Worm (Caenorhabditis elegans) whole organism, L4 larva: ENCODE data around the gene K11H12.10.

ENCODE experiments used
- D1046.2 ChIP-seq: fragments of 200-800 bp; sonication (Bioruptor generic); IDR thresholded peaks from 2 replicates; pipeline ENCODE4 v1.3.6; 2022; ENCODE audit warnings: missing genetic modification characterization, missing compliant biosample characterization
- F10B5.3 ChIP-seq: sonication (generic microtip); optimal IDR thresholded peaks from 2 replicates; lab custom pipeline; 2016; ENCODE audit warnings: mild to moderate bottlenecking, missing genetic modification characterization, missing compliant biosample characterization
- F26F4.8 ChIP-seq: fragments of 200-800 bp; sonication (Bioruptor generic); conservative IDR thresholded peaks from 2 replicates; pipeline ENCODE4 v1.3.6; 2022; ENCODE audit warnings: missing genetic modification characterization, missing compliant biosample characterization
- F44E2.7 ChIP-seq: fragments of 200-800 bp; sonication (Bioruptor generic); IDR thresholded peaks from 2 replicates; pipeline ENCODE4 v2.1.2; 2022; ENCODE audit warnings: missing genetic modification characterization, missing compliant biosample characterization
- F49E8.2 ChIP-seq: sonication (generic microtip); optimal IDR thresholded peaks from 2 replicates; lab custom pipeline; 2016; ENCODE audit warnings: missing compliant biosample characterization, mild to moderate bottlenecking, missing genetic modification characterization, borderline replicate concordance
- T20F7.1 ChIP-seq: fragments of 200-800 bp; sonication (Bioruptor generic); optimal IDR thresholded peaks from 2 replicates; lab custom pipeline; 2018; ENCODE audit warnings: mild to moderate bottlenecking, missing genetic modification characterization, missing compliant biosample characterization
- Y105C5A.15 ChIP-seq: fragments of 200-800 bp; sonication (Bioruptor generic); IDR thresholded peaks from 2 replicates; pipeline ENCODE4 v1.3.6; 2022; ENCODE audit warnings: missing genetic modification characterization, missing compliant biosample characterization
- Y5F2A.4 ChIP-seq: fragments of 200-800 bp; sonication (Bioruptor generic); optimal IDR thresholded peaks from 2 replicates; lab custom pipeline; 2018; ENCODE audit warnings: mild to moderate bottlenecking, missing genetic modification characterization, missing compliant biosample characterization
- ZK546.5 ChIP-seq, 2 experiments: sonication (generic microtip); optimal IDR thresholded peaks; 2 replicates each; lab custom pipeline; 2017; ENCODE audit warnings: missing biosample characterization in 2 of 2, missing genetic modification characterization in 2 of 2
- aha-1 ChIP-seq: fragments of 150-350 bp; peaks from one replicate; lab custom pipeline; 2014; ENCODE audit warnings: missing biosample characterization, missing genetic modification characterization
- arid-1 ChIP-seq: fragments of 200-800 bp; sonication (Bioruptor generic); conservative IDR thresholded peaks from 2 replicates; pipeline ENCODE4 v1.3.6; 2022; ENCODE audit warnings: missing genetic modification reagents, missing genetic modification characterization, missing compliant biosample characterization
- ceh-20 ChIP-seq: fragments of 200-800 bp; sonication (Bioruptor generic); IDR thresholded peaks from 2 replicates; pipeline ENCODE4 v1.3.6; 2022; ENCODE audit warnings: missing genetic modification reagents, missing genetic modification characterization, missing compliant biosample characterization
- ceh-28 ChIP-seq: fragments of 150-350 bp; optimal IDR thresholded peaks from 2 replicates; lab custom pipeline; 2014; ENCODE audit warnings: missing biosample characterization, missing genetic modification reagents, missing genetic modification characterization
- ceh-44 ChIP-seq: fragments of 200-800 bp; sonication (Bioruptor generic); IDR thresholded peaks from 2 replicates; pipeline ENCODE4 v1.3.6; 2022; ENCODE audit warnings: missing genetic modification reagents, missing genetic modification characterization, missing compliant biosample characterization
- ceh-62 ChIP-seq: sonication (generic microtip); optimal IDR thresholded peaks from 2 replicates; lab custom pipeline; 2017; ENCODE audit warnings: missing biosample characterization, missing genetic modification characterization
- daf-12 ChIP-seq: fragments of 150-350 bp; optimal IDR thresholded peaks from 2 replicates; lab custom pipeline; 2014; ENCODE audit warnings: missing biosample characterization, missing genetic modification reagents, missing genetic modification characterization
- dmd-6 ChIP-seq: fragments of 200-800 bp; sonication (Bioruptor generic); IDR thresholded peaks from 2 replicates; pipeline ENCODE4 v1.3.6; 2022; ENCODE audit warnings: missing genetic modification reagents, missing genetic modification characterization, missing compliant biosample characterization
- dmd-9 ChIP-seq: fragments of 200-800 bp; sonication (Bioruptor generic); IDR thresholded peaks from 2 replicates; pipeline ENCODE4 v1.3.6; 2022; ENCODE audit warnings: missing genetic modification reagents, missing genetic modification characterization, missing compliant biosample characterization
- dpl-1 ChIP-seq: fragments of 150-350 bp; optimal IDR thresholded peaks from 2 replicates; lab custom pipeline; 2014; ENCODE audit warnings: missing biosample characterization, missing genetic modification reagents, missing genetic modification characterization
- egl-43 ChIP-seq: fragments of 200-800 bp; sonication (Bioruptor generic); IDR thresholded peaks from 2 replicates; pipeline ENCODE4 v1.3.6; 2022; ENCODE audit warnings: missing genetic modification reagents, missing genetic modification characterization, missing compliant biosample characterization
- fos-1 ChIP-seq: fragments of 150-350 bp; optimal IDR thresholded peaks from 2 replicates; lab custom pipeline; 2014; ENCODE audit warnings: missing biosample characterization, missing genetic modification characterization
- gei-8 ChIP-seq: fragments of 200-800 bp; sonication (Bioruptor generic); optimal IDR thresholded peaks from 2 replicates; lab custom pipeline; 2018; ENCODE audit warnings: mild to moderate bottlenecking, missing genetic modification characterization, missing compliant biosample characterization
- hif-1 ChIP-seq, 2 experiments: sonication (generic microtip); optimal IDR thresholded peaks; 2 replicates each; lab custom pipeline; 2016 to 2017; ENCODE audit warnings: missing compliant biosample characterization in 2 of 2, missing genetic modification characterization in 2 of 2, missing genetic modification reagents in 2 of 2, missing genotype in 2 of 2, mild to moderate bottlenecking in 1 of 2
- hmg-1.1 ChIP-seq: fragments of 200-800 bp; sonication (Bioruptor generic); IDR thresholded peaks from 2 replicates; pipeline ENCODE4 v1.3.6; 2022; ENCODE audit warnings: missing genetic modification reagents, missing genetic modification characterization, missing compliant biosample characterization
- jun-1 ChIP-seq: fragments of 150-350 bp; optimal IDR thresholded peaks from 2 replicates; lab custom pipeline; 2014; ENCODE audit warnings: missing biosample characterization, missing genetic modification reagents, missing genetic modification characterization
- lin-1 ChIP-seq: fragments of 200-800 bp; sonication (Bioruptor generic); IDR thresholded peaks from 2 replicates; pipeline ENCODE4 v1.3.6; 2022; ENCODE audit warnings: missing genetic modification reagents, missing genetic modification characterization, missing compliant biosample characterization
- lin-15B ChIP-seq: fragments of 150-350 bp; sonication (generic microtip); optimal IDR thresholded peaks from 3 replicates; lab custom pipeline; 2014; ENCODE audit warnings: missing biosample characterization, missing genetic modification characterization
- lin-29 ChIP-seq: fragments of 200-800 bp; sonication (Bioruptor generic); IDR thresholded peaks from 2 replicates; pipeline ENCODE4 v1.3.6; 2022; ENCODE audit warnings: missing genetic modification reagents, missing genetic modification characterization, missing compliant biosample characterization
- lin-38 ChIP-seq: fragments of 200-800 bp; sonication (Bioruptor generic); IDR thresholded peaks from 2 replicates; pipeline ENCODE4 v1.3.6; 2022; ENCODE audit warnings: missing genetic modification reagents, missing genetic modification characterization, missing compliant biosample characterization
- mep-1 ChIP-seq: fragments of 150-350 bp; sonication (generic microtip); optimal IDR thresholded peaks from 3 replicates; lab custom pipeline; 2014; ENCODE audit warnings: missing biosample characterization, missing genetic modification characterization
- mes-2 ChIP-seq: sonication (generic microtip); optimal IDR thresholded peaks from 2 replicates; lab custom pipeline; 2016; ENCODE audit warnings: missing genotype, mild to moderate bottlenecking, missing genetic modification characterization, missing compliant biosample characterization; ENCODE audit not compliant: poor library complexity, severe bottlenecking
- mxl-2 ChIP-seq: fragments of 200-800 bp; sonication (Bioruptor generic); conservative IDR thresholded peaks from 2 replicates; pipeline ENCODE4 v1.3.6; 2022; ENCODE audit warnings: missing genetic modification reagents, missing genetic modification characterization, missing compliant biosample characterization
- mxl-3 ChIP-seq: fragments of 200-800 bp; sonication (Bioruptor generic); optimal IDR thresholded peaks from 2 replicates; lab custom pipeline; 2018; ENCODE audit warnings: mild to moderate bottlenecking, missing genetic modification characterization, missing compliant biosample characterization
- nhr-10 ChIP-seq: fragments of 150-350 bp; optimal IDR thresholded peaks from 2 replicates; lab custom pipeline; 2014; ENCODE audit warnings: missing biosample characterization, missing genetic modification characterization
- nhr-111 ChIP-seq: fragments of 200-800 bp; sonication (Bioruptor generic); optimal IDR thresholded peaks from 2 replicates; lab custom pipeline; 2018; ENCODE audit warnings: mild to moderate bottlenecking, missing genetic modification characterization, missing compliant biosample characterization
- nhr-48 ChIP-seq: sonication (generic microtip); optimal IDR thresholded peaks from 2 replicates; lab custom pipeline; 2016; ENCODE audit warnings: mild to moderate bottlenecking, missing genetic modification characterization, missing compliant biosample characterization
- nhr-6 ChIP-seq: fragments of 150-350 bp; optimal IDR thresholded peaks from 2 replicates; lab custom pipeline; 2014; ENCODE audit warnings: missing biosample characterization, missing genetic modification characterization
- php-3 ChIP-seq: fragments of 200-800 bp; sonication (Bioruptor generic); IDR thresholded peaks from 2 replicates; pipeline ENCODE4 v1.3.6; 2022; ENCODE audit warnings: missing genetic modification reagents, missing genetic modification characterization, missing compliant biosample characterization
- snpc-1.2 ChIP-seq: fragments of 200-800 bp; sonication (Bioruptor generic); IDR thresholded peaks from 2 replicates; pipeline ENCODE4 v1.3.6; 2022; ENCODE audit warnings: missing genetic modification reagents, missing genetic modification characterization, missing compliant biosample characterization
- snpc-4 ChIP-seq: fragments of 150-350 bp; optimal IDR thresholded peaks from 2 replicates; lab custom pipeline; 2014; ENCODE audit warnings: missing biosample characterization, missing genetic modification characterization
- spr-1 ChIP-seq: sonication (generic microtip); optimal IDR thresholded peaks from 2 replicates; lab custom pipeline; 2016; ENCODE audit warnings: mild to moderate bottlenecking, missing genetic modification characterization, missing compliant biosample characterization
- tag-97 ChIP-seq: fragments of 200-800 bp; sonication (Bioruptor generic); IDR thresholded peaks from 2 replicates; pipeline ENCODE4 v1.3.6; 2022; ENCODE audit warnings: missing genetic modification characterization, missing compliant biosample characterization
- unc-39 ChIP-seq: sonication (generic microtip); optimal IDR thresholded peaks from 2 replicates; lab custom pipeline; 2017; ENCODE audit warnings: missing biosample characterization, missing genetic modification characterization
- unc-62 ChIP-seq, 3 experiments: fragments of 150-350 bp in 1 of 3; sonication (generic microtip); optimal IDR thresholded peaks in 2 of 3; peaks in 1 of 3; 1 replicate in 1 of 3; 2 replicates in 2 of 3; lab custom pipeline; 2014 to 2017; ENCODE audit warnings: missing biosample characterization in 3 of 3, missing genetic modification characterization in 3 of 3, missing genetic modification reagents in 3 of 3, missing genotype in 1 of 3
- zag-1 ChIP-seq: fragments of 150-350 bp; optimal IDR thresholded peaks from 2 replicates; lab custom pipeline; 2014; ENCODE audit warnings: missing biosample characterization, missing genetic modification characterization

The K11H12.10 gene

ce11 chrIV:682726-683340 lies 7.0 kb downstream of the K11H12.10 start (continued):
- TF ChIP-seq lin-15B (tag; lab: Kevin White, UChicago) (no peak), lin-1 (GFP tag; lab: Robert Waterston, UW) (peak; percentile 30; the same call in 1 of the 2 replicates), mep-1 (no peak), T20F7.1 (GFP tag; lab: Kevin White, UChicago) (no peak), ZK546.5 (tag; optimal IDR thresholded peaks at IDR 0.05; lab: Kevin White, UChicago) (no peak), F26F4.8 (peak; percentile 73), dmd-6 (GFP tag; lab: Robert Waterston, UW) (peak; percentile 71), hif-1 (tag; optimal IDR thresholded peaks at IDR 0.05; lab: Kevin White, UChicago) (peak in 1 of 2 experiments; percentile 62), nhr-48 (peak; percentile 33), lin-38 (GFP tag; lab: Robert Waterston, UW) (peak; percentile 80; the same call in 1 of the 2 replicates), F44E2.7 (GFP tag; lab: Robert Waterston, UW) (0 out of 2 replicates have a peak, but pooled peaks have one; percentile 69), gei-8 (GFP tag; lab: Kevin White, UChicago) (peak; percentile 80), mes-2 (peak; percentile 78), mxl-2 (GFP tag; lab: Robert Waterston, UW) (0 out of 2 replicates have a peak, but pooled peaks have one; percentile 40), ceh-44 (GFP tag; lab: Robert Waterston, UW) (peak; percentile 62; the same call in 1 of the 2 replicates), hmg-1.1 (GFP tag; lab: Robert Waterston, UW) (peak; percentile 90), spr-1 (tag; lab: Kevin White, UChicago) (no peak), F10B5.3 (tag; lab: Kevin White, UChicago) (peak; percentile 33), mxl-3 (GFP tag; lab: Kevin White, UChicago) (peak; percentile 77), arid-1 (peak; percentile 80), nhr-6 (tag; lab: Kevin White, UChicago) (no peak)

DNA sequence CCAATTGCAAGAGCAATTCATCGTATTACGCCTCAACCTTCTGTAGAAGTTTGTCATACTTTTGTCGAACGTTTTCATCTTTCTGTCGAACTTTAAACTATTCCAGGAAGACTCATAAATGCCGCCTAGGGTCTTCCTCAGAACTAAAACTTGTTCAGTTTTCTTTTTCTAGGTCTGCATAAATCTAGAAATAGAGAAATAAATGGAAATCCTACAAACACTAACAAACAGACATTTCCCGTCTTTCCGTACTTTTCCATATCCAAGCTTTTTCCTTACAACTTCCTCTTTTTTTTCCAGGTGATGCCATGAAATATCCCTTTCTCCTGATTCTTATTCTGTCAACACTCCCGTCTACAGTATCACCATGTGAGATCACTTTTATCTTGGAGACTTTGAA lies 8.3 kb downstream of the K11H12.10 start, which contains the start of gene cutl-28:
TSS of gene cutl-28 (plus strand) at position 301 of the 400 bp plus-strand sequence.
- TF ChIP-seq F49E8.2 (tag; lab: Kevin White, UChicago), result no peak
- no peak for TF ChIP-seq php-3
- no peak for TF ChIP-seq lin-29 (GFP tag; lab: Robert Waterston, UW)
- no peak for TF ChIP-seq tag-97 (GFP tag; lab: Robert Waterston, UW)
- TF ChIP-seq unc-39 (tag; lab: Kevin White, UChicago), result no peak
- no peak for TF ChIP-seq nhr-111
- no peak for TF ChIP-seq dpl-1 (GFP tag; lab: Kevin White, UChicago)
- no peak for TF ChIP-seq ceh-62 (tag; lab: Kevin White, UChicago)
- no peak for TF ChIP-seq ceh-28
- no peak for TF ChIP-seq arid-1
- no peak for TF ChIP-seq mes-2
- TF ChIP-seq fos-1 (tag; lab: Kevin White, UChicago), result no peak
- no peak for TF ChIP-seq D1046.2
- TF ChIP-seq nhr-10, result no peak
- TF ChIP-seq dmd-6 (GFP tag; lab: Robert Waterston, UW), result no peak
- no peak for TF ChIP-seq snpc-4 (tag; lab: Kevin White, UChicago)
- no peak for TF ChIP-seq T20F7.1 (GFP tag; lab: Kevin White, UChicago)
- TF ChIP-seq jun-1 (tag; lab: Kevin White, UChicago), result no peak
- no peak for TF ChIP-seq Y5F2A.4
- TF ChIP-seq snpc-1.2 (GFP tag; lab: Robert Waterston, UW), result no peak

ce11 chrIV:684748-685147 lies 8.9 kb downstream of the K11H12.10 start:
- no peak for TF ChIP-seq ceh-44 (GFP tag; lab: Robert Waterston, UW)
- no peak for TF ChIP-seq lin-38 (GFP tag; lab: Robert Waterston, UW)
- TF ChIP-seq spr-1 (tag; lab: Kevin White, UChicago), result no peak
- no peak for TF ChIP-seq zag-1 (tag; lab: Kevin White, UChicago)
- TF ChIP-seq Y105C5A.15 (GFP tag; lab: Robert Waterston, UW), result no peak
- no peak for TF ChIP-seq dmd-6 (GFP tag; lab: Robert Waterston, UW)
- TF ChIP-seq aha-1 (tag; lab: Kevin White, UChicago), result peak; percentile 65
- TF ChIP-seq php-3, result no peak
- no peak for TF ChIP-seq egl-43 (GFP tag; lab: Robert Waterston, UW)
- no peak for TF ChIP-seq F10B5.3 (tag; lab: Kevin White, UChicago)
- no peak for TF ChIP-seq nhr-111
- no peak for TF ChIP-seq daf-12
- no peak for TF ChIP-seq dmd-9
- peak in 1 of 2 experiments; percentile 90 for TF ChIP-seq unc-62 (GFP tag; optimal IDR thresholded peaks at IDR 0.05 in 1 of 2; lab: Kevin White, UChicago)
- no peak for TF ChIP-seq unc-62 (tag; optimal IDR thresholded peaks at IDR 0.05; lab: Kevin White, UChicago)
- no peak for TF ChIP-seq ceh-20 (GFP tag; lab: Robert Waterston, UW)
